Worm (Caenorhabditis elegans): ENCODE measurements around the gene K03H1.13.

- no peak for TF ChIP-seq ztf-29 (GFP tag; IDR thresholded peaks at IDR 0.05)
- TF ChIP-seq T22C8.4 (GFP tag; IDR thresholded peaks at IDR 0.05) = no peak
- no peak for TF ChIP-seq flt-1 (GFP tag; IDR thresholded peaks at IDR 0.05)
- no peak for TF ChIP-seq ztf-23 (GFP tag; IDR thresholded peaks at IDR 0.05)
- TF ChIP-seq cog-1 (tag; optimal IDR thresholded peaks at IDR 0.05) = no peak
- no peak for TF ChIP-seq klf-2 (GFP tag; conservative IDR thresholded peaks at IDR 0.05)
Measured at ce11 chrIII:9932091-9932490, 18.1 kb downstream of the K03H1.13 start, which contains the start of gene dec-7.

Data from whole organism, midembryonic.